Fruit fly (Drosophila melanogaster): ENCODE data around the gene drn.

DNA sequence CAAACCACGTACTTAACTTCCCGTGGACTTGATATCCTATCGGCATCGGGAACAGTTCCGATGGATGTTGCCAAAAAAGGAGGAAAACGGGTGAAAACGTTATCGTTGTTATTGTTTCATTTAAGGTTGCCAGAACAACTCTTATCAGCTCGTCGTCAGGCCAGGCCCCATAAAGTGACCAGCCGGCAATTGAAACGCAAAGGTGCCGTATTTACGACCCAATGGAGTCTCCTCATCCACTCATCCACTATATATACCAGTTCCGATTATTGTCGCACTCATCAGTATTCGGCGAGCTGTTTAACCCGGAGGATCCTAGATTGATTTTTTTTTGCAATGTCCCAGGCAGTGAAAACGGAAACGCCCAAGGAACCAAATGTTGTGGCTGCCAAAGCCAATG, 25.1 kb downstream of the drn start, which contains the start of gene Srr:
- no peak for TF ChIP-seq OdsH (GFP tag; optimal IDR thresholded peaks at IDR 0.05)
- no peak for TF ChIP-seq usp (GFP tag; optimal IDR thresholded peaks at IDR 0.05)
- no peak for TF ChIP-seq N (GFP tag; optimal IDR thresholded peaks at IDR 0.05)
- no peak for TF ChIP-seq Hnf4 (GFP tag; optimal IDR thresholded peaks at IDR 0.05)

All from whole organism, wandering third instar larva.